Worm (Caenorhabditis elegans) whole organism, midembryonic: ENCODE measurements around the gene cwf-19L1.

Experiments
- T22C8.4 ChIP-seq: fragments of 200-800 bp; sonication (Bioruptor generic); IDR thresholded peaks from 2 replicates; pipeline ENCODE4 v1.3.6; 2022; ENCODE audit warnings: missing genetic modification characterization, missing compliant biosample characterization
- cog-1 ChIP-seq: sonication (generic microtip); optimal IDR thresholded peaks from 2 replicates; lab custom pipeline; 2016; ENCODE audit warnings: missing genetic modification characterization, missing compliant biosample characterization
- flt-1 ChIP-seq: fragments of 200-800 bp; sonication (Bioruptor generic); IDR thresholded peaks from 2 replicates; pipeline ENCODE4 v1.3.6; 2022; ENCODE audit warnings: missing genetic modification characterization, missing compliant biosample characterization
- ztf-29 ChIP-seq: fragments of 200-800 bp; sonication (Bioruptor generic); IDR thresholded peaks from 2 replicates; pipeline ENCODE4 v1.3.6; 2022; ENCODE audit warnings: missing genetic modification reagents, missing genetic modification characterization, missing compliant biosample characterization

DNA sequence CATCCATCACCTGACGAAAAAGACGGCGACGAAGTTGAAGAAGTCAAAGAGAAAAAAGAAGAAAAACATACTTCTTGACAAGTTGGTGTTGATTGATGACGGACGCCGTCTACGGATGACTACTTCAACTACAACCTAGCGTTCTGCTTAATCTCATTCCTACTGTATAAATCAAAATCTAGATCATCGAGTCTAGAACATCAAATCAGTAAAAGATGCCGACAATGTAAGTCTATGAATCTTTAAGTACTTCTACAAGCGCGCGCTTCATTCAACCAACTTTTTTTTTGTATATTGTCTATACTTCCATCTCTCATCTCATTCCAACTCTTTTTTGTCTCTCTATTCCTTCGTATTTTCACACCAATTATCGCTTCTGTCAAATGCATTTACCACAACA lies 27.8 kb downstream of the cwf-19L1 start:
- TF ChIP-seq flt-1 (no peak), cog-1 (tag; lab: Kevin White, UChicago) (no peak), T22C8.4 (GFP tag; lab: Robert Waterston, UW) (no peak), ztf-29 (GFP tag; lab: Robert Waterston, UW) (no peak)
